Fruit fly (Drosophila melanogaster) whole organism, prepupa: ENCODE results near the gene Cyp28d1.

Experiments
- Blimp-1 ChIP-seq: fragments of 200-800 bp; sonication (Bioruptor generic); optimal IDR thresholded peaks from 3 replicates; lab custom pipeline; 2017; ENCODE audit warnings: missing biosample characterization, missing genetic modification characterization, mild to moderate bottlenecking, moderate library complexity, missing genetic modification reagents
- CG10631 ChIP-seq: fragments of 200-800 bp; sonication (Bioruptor generic); optimal IDR thresholded peaks from 2 replicates; lab custom pipeline; 2016; ENCODE audit warnings: missing biosample characterization, missing genetic modification characterization
- CG10669 ChIP-seq: fragments of 200-800 bp; sonication (Bioruptor generic); optimal IDR thresholded peaks from 3 replicates; lab custom pipeline; 2018; ENCODE audit warnings: missing biosample characterization, mild to moderate bottlenecking, missing genetic modification characterization, moderate library complexity
- CG11294 ChIP-seq: fragments of 200-800 bp; sonication (Bioruptor generic); IDR thresholded peaks from 2 replicates; pipeline ENCODE4 v1.3.6; 2022; ENCODE audit warnings: missing biosample characterization, missing genetic modification characterization
- CG11762 ChIP-seq: fragments of 200-800 bp; sonication (Bioruptor generic); optimal IDR thresholded peaks from 3 replicates; lab custom pipeline; 2016; ENCODE audit warnings: missing biosample characterization, missing genetic modification characterization; ENCODE audit not compliant: insufficient read depth
- CG11902 ChIP-seq: fragments of 200-800 bp; sonication (Bioruptor generic); optimal IDR thresholded peaks from 3 replicates; lab custom pipeline; 2016; ENCODE audit warnings: missing biosample characterization, missing genetic modification characterization
- CG15336 ChIP-seq: fragments of 200-800 bp; sonication (Bioruptor generic); IDR thresholded peaks from 2 replicates; pipeline ENCODE4 v1.3.6; 2022; ENCODE audit warnings: missing biosample characterization, missing genetic modification characterization
- CG1621 ChIP-seq: fragments of 200-800 bp; sonication (Bioruptor generic); optimal IDR thresholded peaks from 3 replicates; lab custom pipeline; 2018; ENCODE audit warnings: missing biosample characterization, mild to moderate bottlenecking, missing genetic modification characterization
- CG3032 ChIP-seq: fragments of 200-800 bp; optimal IDR thresholded peaks from 2 replicates; lab custom pipeline; 2019; ENCODE audit warnings: missing biosample characterization, mild to moderate bottlenecking, missing genetic modification characterization, moderate library complexity
- CG31627 ChIP-seq: fragments of 200-800 bp; sonication (Bioruptor generic); optimal IDR thresholded peaks from 3 replicates; lab custom pipeline; 2016; ENCODE audit warnings: missing biosample characterization, missing genetic modification characterization
- CG34406 ChIP-seq: fragments of 200-800 bp; sonication (Bioruptor generic); optimal IDR thresholded peaks from 3 replicates; lab custom pipeline; 2016; ENCODE audit warnings: missing biosample characterization, missing genetic modification characterization
- CG3919 ChIP-seq: fragments of 200-800 bp; sonication (Bioruptor generic); optimal IDR thresholded peaks from 3 replicates; lab custom pipeline; 2016; ENCODE audit warnings: missing biosample characterization, missing genetic modification characterization
- CG4318 ChIP-seq: fragments of 200-800 bp; sonication (Bioruptor generic); optimal IDR thresholded peaks from 3 replicates; lab custom pipeline; 2017; ENCODE audit warnings: missing biosample characterization, mild to moderate bottlenecking, missing genetic modification characterization
- CG6163 ChIP-seq: fragments of 200-800 bp; sonication (Bioruptor generic); IDR thresholded peaks from 3 replicates; pipeline ENCODE4 v1.3.6; 2022; ENCODE audit warnings: missing biosample characterization, missing genetic modification characterization
- CG6276 ChIP-seq: fragments of 200-800 bp; sonication (Bioruptor generic); optimal IDR thresholded peaks from 2 replicates; lab custom pipeline; 2017; ENCODE audit warnings: missing biosample characterization, mild to moderate bottlenecking, missing genetic modification characterization
- CG6792 ChIP-seq: fragments of 200-800 bp; sonication (Bioruptor generic); optimal IDR thresholded peaks from 3 replicates; lab custom pipeline; 2016; ENCODE audit warnings: missing biosample characterization, missing genetic modification characterization
- CG6808 ChIP-seq: fragments of 200-800 bp; sonication (Bioruptor generic); optimal IDR thresholded peaks from 3 replicates; lab custom pipeline; 2017; ENCODE audit warnings: missing biosample characterization, missing genetic modification characterization, mild to moderate bottlenecking, moderate library complexity, missing genetic modification reagents
- CG6854 ChIP-seq: fragments of 200-800 bp; sonication (Bioruptor generic); optimal IDR thresholded peaks from 2 replicates; lab custom pipeline; 2017; ENCODE audit warnings: missing biosample characterization, mild to moderate bottlenecking, missing genetic modification characterization
- CG8119 ChIP-seq: fragments of 200-800 bp; sonication (Bioruptor generic); IDR thresholded peaks from 3 replicates; pipeline ENCODE4 v1.3.6; 2022; ENCODE audit warnings: missing biosample characterization, missing genetic modification characterization
- CG8319 ChIP-seq: fragments of 200-800 bp; sonication (Bioruptor generic); optimal IDR thresholded peaks from 3 replicates; lab custom pipeline; 2016; ENCODE audit warnings: missing biosample characterization, missing genetic modification characterization
- CG8632 ChIP-seq: fragments of 200-800 bp; sonication (Bioruptor generic); optimal IDR thresholded peaks from 3 replicates; lab custom pipeline; 2016; ENCODE audit warnings: missing biosample characterization, missing genetic modification characterization
- CG9139 ChIP-seq: fragments of 200-800 bp; sonication (Bioruptor generic); optimal IDR thresholded peaks from 3 replicates; lab custom pipeline; 2017; ENCODE audit warnings: missing biosample characterization, mild to moderate bottlenecking, missing genetic modification characterization
- Eip78C ChIP-seq: fragments of 200-800 bp; sonication (Bioruptor generic); peaks from one replicate; lab custom pipeline; 2016; ENCODE audit warnings: missing biosample characterization, missing genetic modification characterization
- Eip93F ChIP-seq: fragments of 200-800 bp; sonication (Bioruptor generic); optimal IDR thresholded peaks from 2 replicates; lab custom pipeline; 2016; ENCODE audit warnings: missing biosample characterization, mild to moderate bottlenecking, missing genetic modification characterization
- Ets21C ChIP-seq: fragments of 200-800 bp; sonication (Bioruptor generic); optimal IDR thresholded peaks from 3 replicates; lab custom pipeline; 2016; ENCODE audit warnings: missing biosample characterization, missing genetic modification characterization
- Ets96B ChIP-seq: fragments of 200-800 bp; optimal IDR thresholded peaks from 2 replicates; lab custom pipeline; 2019; ENCODE audit warnings: missing biosample characterization, mild to moderate bottlenecking, missing genetic modification characterization, moderate library complexity
- Gug ChIP-seq: fragments of 200-800 bp; sonication (Bioruptor generic); IDR thresholded peaks from 2 replicates; pipeline ENCODE4 v1.3.6; 2022; ENCODE audit warnings: missing biosample characterization, missing genetic modification characterization
- Hr38 ChIP-seq: sonication (Bioruptor generic); optimal IDR thresholded peaks from 2 replicates; lab custom pipeline; 2016; ENCODE audit warnings: missing biosample characterization, missing genetic modification characterization
- Met ChIP-seq: fragments of 200-800 bp; sonication (Bioruptor generic); optimal IDR thresholded peaks from 3 replicates; lab custom pipeline; 2016; ENCODE audit warnings: missing biosample characterization, missing genetic modification characterization
- OdsH ChIP-seq: fragments of 200-800 bp; sonication (Bioruptor generic); optimal IDR thresholded peaks from 3 replicates; lab custom pipeline; 2016; ENCODE audit warnings: missing biosample characterization, missing genetic modification characterization
- Smox ChIP-seq: fragments of 200-800 bp; sonication (Bioruptor generic); optimal IDR thresholded peaks from 3 replicates; lab custom pipeline; 2016; ENCODE audit warnings: missing biosample characterization, missing genetic modification characterization
- Sox102F ChIP-seq: fragments of 200-800 bp; sonication (Bioruptor generic); optimal IDR thresholded peaks from 2 replicates; lab custom pipeline; 2016; ENCODE audit warnings: missing biosample characterization, mild to moderate bottlenecking, missing genetic modification characterization
- Sox14 ChIP-seq: fragments of 200-800 bp; sonication (Bioruptor generic); optimal IDR thresholded peaks from 3 replicates; lab custom pipeline; 2016; ENCODE audit warnings: missing biosample characterization, missing genetic modification characterization
- Sox15 ChIP-seq: fragments of 200-800 bp; sonication (Bioruptor generic); optimal IDR thresholded peaks from 3 replicates; lab custom pipeline; 2016; ENCODE audit warnings: missing biosample characterization, missing genetic modification characterization
- achi ChIP-seq: fragments of 200-800 bp; sonication (Bioruptor generic); optimal IDR thresholded peaks from 3 replicates; lab custom pipeline; 2016; ENCODE audit warnings: missing biosample characterization, missing genetic modification characterization
- acj6 ChIP-seq: fragments of 200-800 bp; sonication (Bioruptor generic); optimal IDR thresholded peaks from 3 replicates; lab custom pipeline; 2016; ENCODE audit warnings: missing biosample characterization, missing genetic modification characterization
- cyc ChIP-seq: fragments of 200-800 bp; sonication (Bioruptor generic); optimal IDR thresholded peaks from 3 replicates; lab custom pipeline; 2016; ENCODE audit warnings: missing biosample characterization, missing genetic modification characterization
- dac ChIP-seq: fragments of 200-800 bp; sonication (Bioruptor generic); optimal IDR thresholded peaks from 2 replicates; lab custom pipeline; 2017; ENCODE audit warnings: missing biosample characterization, mild to moderate bottlenecking, missing genetic modification characterization
- dsx ChIP-seq: fragments of 200-800 bp; optimal IDR thresholded peaks from 3 replicates; lab custom pipeline; 2019; ENCODE audit warnings: missing biosample characterization, mild to moderate bottlenecking, missing genetic modification characterization, moderate library complexity; ENCODE audit not compliant: poor library complexity, severe bottlenecking
- eg ChIP-seq: fragments of 200-800 bp; sonication (Bioruptor generic); IDR thresholded peaks from 3 replicates; pipeline ENCODE4 v1.3.6; 2022; ENCODE audit warnings: missing biosample characterization, missing genetic modification characterization
- esn ChIP-seq: fragments of 200-800 bp; sonication (Bioruptor generic); optimal IDR thresholded peaks from 2 replicates; lab custom pipeline; 2016; ENCODE audit warnings: missing biosample characterization, mild to moderate bottlenecking, missing genetic modification characterization, moderate library complexity
- fd59A ChIP-seq: fragments of 200-800 bp; sonication (Bioruptor generic); optimal IDR thresholded peaks from 2 replicates; lab custom pipeline; 2017; ENCODE audit warnings: missing biosample characterization, mild to moderate bottlenecking, missing genetic modification characterization, missing genetic modification reagents
- fd85E ChIP-seq: fragments of 200-800 bp; sonication (Bioruptor generic); optimal IDR thresholded peaks from 3 replicates; lab custom pipeline; 2016; ENCODE audit warnings: missing biosample characterization, missing genetic modification characterization
- fkh ChIP-seq: fragments of 200-800 bp; sonication (Bioruptor generic); optimal IDR thresholded peaks from 3 replicates; lab custom pipeline; 2017; ENCODE audit warnings: missing biosample characterization, mild to moderate bottlenecking, missing genetic modification characterization, moderate library complexity
- lz ChIP-seq: fragments of 200-800 bp; sonication (Bioruptor generic); optimal IDR thresholded peaks from 3 replicates; lab custom pipeline; 2016; ENCODE audit warnings: missing biosample characterization, missing genetic modification characterization
- net ChIP-seq: fragments of 200-800 bp; sonication (Bioruptor generic); optimal IDR thresholded peaks from 3 replicates; lab custom pipeline; 2016; ENCODE audit warnings: missing biosample characterization, missing genetic modification characterization
- pdm3 ChIP-seq: fragments of 200-800 bp; sonication (Bioruptor generic); optimal IDR thresholded peaks from 3 replicates; lab custom pipeline; 2016; ENCODE audit warnings: missing biosample characterization, missing genetic modification characterization
- salr ChIP-seq, 2 experiments: fragments of 200-800 bp; sonication (Bioruptor generic); optimal IDR thresholded peaks; 3 replicates each; lab custom pipeline; 2016 to 2018; ENCODE audit warnings: missing biosample characterization in 2 of 2, missing genetic modification characterization in 2 of 2, mild to moderate bottlenecking in 1 of 2
- spab ChIP-seq: fragments of 200-800 bp; sonication (Bioruptor generic); optimal IDR thresholded peaks from 2 replicates; lab custom pipeline; 2017; ENCODE audit warnings: missing biosample characterization, mild to moderate bottlenecking, missing genetic modification characterization, missing genetic modification reagents
- ss ChIP-seq, 2 experiments: fragments of 200-800 bp; sonication (Bioruptor generic); optimal IDR thresholded peaks; 2 replicates in 1 of 2; 3 replicates in 1 of 2; lab custom pipeline; 2017 to 2018; ENCODE audit warnings: mild to moderate bottlenecking in 2 of 2, missing biosample characterization in 2 of 2, missing genetic modification characterization in 2 of 2, moderate library complexity in 1 of 2
- svp ChIP-seq: fragments of 200-800 bp; sonication (Bioruptor generic); peaks from one replicate; lab custom pipeline; 2016; ENCODE audit warnings: missing biosample characterization, missing genetic modification characterization
- vri ChIP-seq: fragments of 200-800 bp; sonication (Bioruptor generic); optimal IDR thresholded peaks from 3 replicates; lab custom pipeline; 2016; ENCODE audit warnings: missing biosample characterization, mild to moderate bottlenecking, missing genetic modification characterization

Gene Cyp28d1

dm6 chr2L:5245363-5245892 lies 35.2 kb downstream of the Cyp28d1 start:
- TF ChIP-seq CG8319 (GFP tag; lab: Kevin White, UChicago) (no peak), CG3032 (tag; lab: Kevin White, UChicago) (peak; percentile 14), OdsH (GFP tag; lab: Kevin White, UChicago) (peak; percentile 31), CG8632 (GFP tag; lab: Kevin White, UChicago) (no peak), CG6792 (GFP tag; lab: Kevin White, UChicago) (peak; percentile 20), achi (GFP tag; lab: Kevin White, UChicago) (peak; percentile 14), fd85E (GFP tag; lab: Kevin White, UChicago) (no peak), fkh (no peak), Eip78C (GFP tag; lab: Kevin White, UChicago) (peak; percentile 75), Sox15 (GFP tag; lab: Kevin White, UChicago) (no peak), dac (GFP tag; lab: Kevin White, UChicago) (no peak), Met (peak; percentile 39), eg (GFP tag; lab: Robert Waterston, UW) (peak; percentile 43; the same call in 1 of the 3 replicates), CG11902 (GFP tag; lab: Kevin White, UChicago) (no peak), Gug (GFP tag; lab: Robert Waterston, UW) (no peak; the same call in 1 of the 2 replicates), salr (GFP tag; optimal IDR thresholded peaks at IDR 0.05; lab: Kevin White, UChicago) (no peak), acj6 (GFP tag; lab: Kevin White, UChicago) (peak; percentile 15), Sox102F (peak; percentile 40), CG9139 (no peak), lz (GFP tag; lab: Kevin White, UChicago) (no peak), Smox (GFP tag; lab: Kevin White, UChicago) (peak; percentile 38), Ets21C (no peak), CG6808 (GFP tag; lab: Kevin White, UChicago) (peak; percentile 14), ss (GFP tag; optimal IDR thresholded peaks at IDR 0.05; lab: Kevin White, UChicago) (peak in 1 of 2 experiments; percentile 13), CG8119 (GFP tag; lab: Robert Waterston, UW) (0 out of 3 replicates have a peak, but pooled peaks have one; percentile 16), CG15336 (GFP tag; lab: Robert Waterston, UW) (no peak), fd59A (GFP tag; lab: Kevin White, UChicago) (no peak), CG6276 (no peak), esn (GFP tag; lab: Kevin White, UChicago) (peak; percentile 44), CG11762 (no peak), Ets96B (tag; lab: Kevin White, UChicago) (peak; percentile 38), CG11294 (GFP tag; lab: Robert Waterston, UW) (no peak), CG3919 (GFP tag; lab: Kevin White, UChicago) (peak; percentile 28), CG6854 (GFP tag; lab: Kevin White, UChicago) (no peak), spab (GFP tag; lab: Kevin White, UChicago) (peak; percentile 15), pdm3 (GFP tag; lab: Kevin White, UChicago) (peak; percentile 35), Blimp-1 (no peak), dsx (peak; percentile 33), Sox14 (no peak), CG10669 (GFP tag; lab: Kevin White, UChicago) (no peak), Eip93F (no peak), CG4318 (GFP tag; lab: Kevin White, UChicago) (no peak), svp (GFP tag; lab: Kevin White, UChicago) (peak; percentile 69), CG10631 (GFP tag; lab: Kevin White, UChicago) (peak; percentile 27), CG6163 (GFP tag; lab: Robert Waterston, UW) (peak; percentile 64; the same call in 2 of the 3 replicates), CG31627 (GFP tag; lab: Kevin White, UChicago) (peak; percentile 26), Hr38 (GFP tag; lab: Kevin White, UChicago) (no peak), CG1621 (tag; lab: Kevin White, UChicago) (no peak), CG34406 (GFP tag; lab: Kevin White, UChicago) (no peak), vri (GFP tag; lab: Kevin White, UChicago) (peak; percentile 51), cyc (GFP tag; lab: Kevin White, UChicago) (peak; percentile 18), net (GFP tag; lab: Kevin White, UChicago) (no peak)
